Fruit fly (Drosophila melanogaster) Kc167 (cell line): ENCODE data around the gene Grd.

Source experiments
- Myc ChIP-seq: fragments of >200 bp; optimal IDR thresholded peaks from 2 replicates; lab custom pipeline; 2017; ENCODE audit warnings: missing external identifiers
- Sin3A ChIP-seq: fragments of >200 bp; optimal IDR thresholded peaks from 2 replicates; lab custom pipeline; 2018; ENCODE audit warnings: missing external identifiers
- h ChIP-seq: fragments of >200 bp; optimal IDR thresholded peaks from 3 replicates; lab custom pipeline; 2018; ENCODE audit warnings: missing external identifiers
- insv ChIP-seq: fragments of >200 bp; optimal IDR thresholded peaks from 3 replicates; lab custom pipeline; 2018; ENCODE audit warnings: missing external identifiers
- psq ChIP-seq: fragments of >200 bp; optimal IDR thresholded peaks from 2 replicates; lab custom pipeline; 2017; ENCODE audit warnings: missing external identifiers
- ttk ChIP-seq: sonication (Bioruptor generic); optimal IDR thresholded peaks from 2 replicates; lab custom pipeline; 2017; ENCODE audit warnings: missing external identifiers

The Grd gene

dm6 chr3L:17884276-17884675 lies 61.1 kb downstream of the Grd start, which contains the start of gene CG5506:
Gene CG5506 (minus strand): TSS chr3L:17884376.
- TF ChIP-seq Myc (lab: Kevin White, UChicago) (no peak), ttk (lab: Kevin White, UChicago) (no peak)

dm6 chr3L:17886545-17886944 lies 63.4 kb downstream of the Grd start, which contains the start of gene CG16775:
Gene CG16775 (minus strand): TSS chr3L:17886645.
- TF ChIP-seq Sin3A (lab: Kevin White, UChicago) (no peak), psq (lab: Kevin White, UChicago) (no peak), ttk (lab: Kevin White, UChicago) (no peak), Myc (lab: Kevin White, UChicago) (no peak), h (lab: Kevin White, UChicago) (no peak), insv (lab: Kevin White, UChicago) (no peak)

- TF ChIP-seq ttk (lab: Kevin White, UChicago) (no peak), psq (lab: Kevin White, UChicago) (no peak), Sin3A (lab: Kevin White, UChicago) (no peak), insv (lab: Kevin White, UChicago) (no peak), Myc (lab: Kevin White, UChicago) (no peak), h (lab: Kevin White, UChicago) (no peak)
These were observed 64.3 kb downstream of the Grd start, which contains the start of gene CG7402 for dm6 chr3L:17887393-17887792. Gene CG7402 (plus strand): TSS chr3L:17887705.
